Worm (Caenorhabditis elegans) whole organism, L1 larva: ENCODE measurements around the gene nhr-104.

Source experiments
- C16A3.4 ChIP-seq: fragments of 150-350 bp; optimal IDR thresholded peaks from 2 replicates; lab custom pipeline; 2014; ENCODE audit warnings: missing biosample characterization, missing genetic modification characterization
- C34B4.2 ChIP-seq: sonication (generic microtip); optimal IDR thresholded peaks from 2 replicates; lab custom pipeline; 2017; ENCODE audit warnings: mild to moderate bottlenecking, missing genetic modification characterization, missing compliant biosample characterization
- Y116A8C.19 ChIP-seq: sonication (generic microtip); optimal IDR thresholded peaks from 2 replicates; lab custom pipeline; 2016; ENCODE audit warnings: missing compliant biosample characterization, missing genetic modification characterization, borderline replicate concordance
- aha-1 ChIP-seq: fragments of 150-350 bp; optimal IDR thresholded peaks from 2 replicates; lab custom pipeline; 2014; ENCODE audit warnings: missing biosample characterization, missing genetic modification characterization
- blmp-1 ChIP-seq: fragments of 150-350 bp; optimal IDR thresholded peaks from 2 replicates; lab custom pipeline; 2014; ENCODE audit warnings: missing biosample characterization, missing genetic modification characterization
- ceh-63 ChIP-seq: fragments of 200-800 bp; sonication (Bioruptor generic); optimal IDR thresholded peaks from 2 replicates; lab custom pipeline; 2018; ENCODE audit warnings: mild to moderate bottlenecking, missing genetic modification characterization, missing compliant biosample characterization
- ceh-82 ChIP-seq, 3 experiments: fragments of 150-350 bp in 1 of 3; sonication (generic microtip) in 2 of 3; optimal IDR thresholded peaks; 2 replicates each; lab custom pipeline; 2014 to 2017; ENCODE audit warnings: missing biosample characterization in 3 of 3, missing genetic modification characterization in 3 of 3
- ces-1 ChIP-seq: fragments of 150-350 bp; optimal IDR thresholded peaks from 2 replicates; lab custom pipeline; 2014; ENCODE audit warnings: missing biosample characterization, missing genetic modification reagents, missing genetic modification characterization
- dsc-1 ChIP-seq: sonication (generic microtip); optimal IDR thresholded peaks from 2 replicates; lab custom pipeline; 2016; ENCODE audit warnings: mild to moderate bottlenecking, missing genetic modification characterization, missing compliant biosample characterization
- efl-3 ChIP-seq: fragments of 200-800 bp; sonication (Bioruptor generic); optimal IDR thresholded peaks from 2 replicates; lab custom pipeline; 2018; ENCODE audit warnings: mild to moderate bottlenecking, missing genetic modification characterization, missing compliant biosample characterization
- egl-13 ChIP-seq: sonication (generic microtip); optimal IDR thresholded peaks from 2 replicates; lab custom pipeline; 2016; ENCODE audit warnings: missing genotype, missing genetic modification reagents, missing genetic modification characterization, missing compliant biosample characterization
- egl-27 ChIP-seq, 2 experiments: fragments of 150-350 bp in 1 of 2; sonication (generic microtip); optimal IDR thresholded peaks; 3 replicates each; lab custom pipeline; 2017 to 2018; ENCODE audit warnings: missing biosample characterization in 2 of 2, missing genetic modification characterization in 2 of 2, missing genetic modification reagents in 2 of 2
- elt-2 ChIP-seq: sonication (generic microtip); optimal IDR thresholded peaks from 2 replicates; lab custom pipeline; 2016; ENCODE audit warnings: missing genetic modification characterization, mild to moderate bottlenecking, inconsistent platforms, missing compliant biosample characterization, missing genetic modification reagents
- fkh-10 ChIP-seq: sonication (generic microtip); optimal IDR thresholded peaks from 2 replicates; lab custom pipeline; 2017; ENCODE audit warnings: missing biosample characterization, missing genetic modification reagents, missing genetic modification characterization
- fkh-4 ChIP-seq: sonication (generic microtip); optimal IDR thresholded peaks from 2 replicates; lab custom pipeline; 2016; ENCODE audit warnings: missing compliant biosample characterization, missing genetic modification characterization, borderline replicate concordance
- fkh-8 ChIP-seq: sonication (generic microtip); optimal IDR thresholded peaks from 2 replicates; lab custom pipeline; 2016; ENCODE audit warnings: mild to moderate bottlenecking, missing genetic modification characterization, missing compliant biosample characterization
- fos-1 ChIP-seq: fragments of 150-350 bp; optimal IDR thresholded peaks from 2 replicates; lab custom pipeline; 2014; ENCODE audit warnings: missing biosample characterization, missing genetic modification characterization
- hlh-17 ChIP-seq: fragments of 200-800 bp; sonication (Bioruptor generic); optimal IDR thresholded peaks from 2 replicates; lab custom pipeline; 2018; ENCODE audit warnings: missing genetic modification characterization, mild to moderate bottlenecking, missing compliant biosample characterization, moderate library complexity, borderline replicate concordance
- hpl-2 ChIP-seq: fragments of 150-350 bp; optimal IDR thresholded peaks from 2 replicates; lab custom pipeline; 2014; ENCODE audit warnings: missing biosample characterization, missing genetic modification reagents, missing genetic modification characterization
- irx-1 ChIP-seq: sonication (generic microtip); optimal IDR thresholded peaks from 2 replicates; lab custom pipeline; 2016; ENCODE audit warnings: missing genetic modification characterization, missing compliant biosample characterization
- isw-1 ChIP-seq: fragments of 200-800 bp; sonication (Bioruptor generic); IDR thresholded peaks from 2 replicates; pipeline ENCODE4 v1.3.6; 2022; ENCODE audit warnings: missing genetic modification characterization, missing compliant biosample characterization
- jun-1 ChIP-seq: fragments of 150-350 bp; optimal IDR thresholded peaks from 2 replicates; lab custom pipeline; 2014; ENCODE audit warnings: missing biosample characterization, missing genetic modification reagents, missing genetic modification characterization
- lin-14 ChIP-seq: fragments of 200-800 bp; sonication (Bioruptor generic); optimal IDR thresholded peaks from 2 replicates; lab custom pipeline; 2018; ENCODE audit warnings: mild to moderate bottlenecking, missing genetic modification characterization, moderate library complexity, missing compliant biosample characterization
- lin-35 ChIP-seq, 2 experiments: fragments of 150-350 bp; optimal IDR thresholded peaks; 2 replicates each; lab custom pipeline; 2014; ENCODE audit warnings: missing biosample characterization in 2 of 2, missing genetic modification characterization in 2 of 2, missing genetic modification reagents in 2 of 2
- lin-39 ChIP-seq: fragments of 150-350 bp; optimal IDR thresholded peaks from 2 replicates; lab custom pipeline; 2014; ENCODE audit warnings: missing biosample characterization, missing genetic modification reagents, missing genetic modification characterization
- lsy-2 ChIP-seq, 2 experiments: fragments of 150-350 bp; optimal IDR thresholded peaks; 2 replicates each; lab custom pipeline; 2014; ENCODE audit warnings: missing biosample characterization in 2 of 2, missing genetic modification characterization in 2 of 2
- mef-2 ChIP-seq: fragments of 150-350 bp; optimal IDR thresholded peaks from 2 replicates; lab custom pipeline; 2014; ENCODE audit warnings: missing biosample characterization, missing genetic modification characterization
- nhr-11 ChIP-seq: fragments of 150-350 bp; optimal IDR thresholded peaks from 2 replicates; lab custom pipeline; 2014; ENCODE audit warnings: missing biosample characterization, missing genetic modification characterization
- nhr-12 ChIP-seq: sonication (generic microtip); optimal IDR thresholded peaks from 2 replicates; lab custom pipeline; 2017; ENCODE audit warnings: missing biosample characterization, missing genetic modification characterization
- nhr-20 ChIP-seq: sonication (generic microtip); optimal IDR thresholded peaks from 2 replicates; lab custom pipeline; 2016; ENCODE audit warnings: mild to moderate bottlenecking, missing genetic modification characterization, missing compliant biosample characterization
- nhr-237 ChIP-seq: fragments of 150-350 bp; optimal IDR thresholded peaks from 2 replicates; lab custom pipeline; 2014; ENCODE audit warnings: missing biosample characterization, missing genetic modification characterization
- nhr-28 ChIP-seq: fragments of 150-350 bp; optimal IDR thresholded peaks from 2 replicates; lab custom pipeline; 2014; ENCODE audit warnings: missing biosample characterization, missing genetic modification characterization
- nhr-76 ChIP-seq: sonication (generic microtip); optimal IDR thresholded peaks from 2 replicates; lab custom pipeline; 2017; ENCODE audit warnings: missing biosample characterization, missing genetic modification characterization
- nhr-77 ChIP-seq: fragments of 150-350 bp; optimal IDR thresholded peaks from 2 replicates; lab custom pipeline; 2014; ENCODE audit warnings: missing biosample characterization, missing genetic modification characterization
- nhr-84 ChIP-seq: sonication (generic microtip); optimal IDR thresholded peaks from 2 replicates; lab custom pipeline; 2017; ENCODE audit warnings: missing biosample characterization, missing genetic modification characterization
- nhr-85 ChIP-seq: sonication (generic microtip); peaks from one replicate; lab custom pipeline; 2016; ENCODE audit warnings: missing genetic modification characterization, inconsistent platforms, missing compliant biosample characterization
- nhr-90 ChIP-seq: sonication (generic microtip); optimal IDR thresholded peaks from 2 replicates; lab custom pipeline; 2016; ENCODE audit warnings: mild to moderate bottlenecking, missing genetic modification characterization, missing compliant biosample characterization; ENCODE audit not compliant: poor library complexity
- rnt-1 ChIP-seq: sonication (generic microtip); optimal IDR thresholded peaks from 2 replicates; lab custom pipeline; 2016; ENCODE audit warnings: mild to moderate bottlenecking, missing genetic modification characterization, moderate library complexity, missing compliant biosample characterization
- snpc-4 ChIP-seq: fragments of 150-350 bp; optimal IDR thresholded peaks from 2 replicates; lab custom pipeline; 2014; ENCODE audit warnings: missing biosample characterization, missing genetic modification characterization
- snu-23 ChIP-seq: sonication (generic microtip); optimal IDR thresholded peaks from 2 replicates; lab custom pipeline; 2016; ENCODE audit warnings: missing genetic modification characterization, missing compliant biosample characterization
- sox-4 ChIP-seq: sonication (generic microtip); optimal IDR thresholded peaks from 2 replicates; lab custom pipeline; 2016; ENCODE audit warnings: missing genetic modification characterization, missing compliant biosample characterization
- sptf-1 ChIP-seq: fragments of 150-350 bp; optimal IDR thresholded peaks from 2 replicates; lab custom pipeline; 2014; ENCODE audit warnings: missing biosample characterization, missing genetic modification characterization
- sup-37 ChIP-seq: fragments of 200-800 bp; sonication (Bioruptor generic); optimal IDR thresholded peaks from 2 replicates; lab custom pipeline; 2018; ENCODE audit warnings: mild to moderate bottlenecking, missing genetic modification characterization, missing compliant biosample characterization
- tbx-2 ChIP-seq: sonication (generic microtip); optimal IDR thresholded peaks from 2 replicates; lab custom pipeline; 2016; ENCODE audit warnings: missing genetic modification characterization, missing compliant biosample characterization
- unc-130 ChIP-seq: fragments of 150-350 bp; optimal IDR thresholded peaks from 2 replicates; lab custom pipeline; 2017; ENCODE audit warnings: missing biosample characterization, missing genetic modification characterization, inconsistent platforms
- unc-30 ChIP-seq: sonication (generic microtip); optimal IDR thresholded peaks from 2 replicates; lab custom pipeline; 2017; ENCODE audit warnings: missing biosample characterization, missing genetic modification characterization
- unc-62 ChIP-seq: fragments of 150-350 bp; optimal IDR thresholded peaks from 2 replicates; lab custom pipeline; 2014; ENCODE audit warnings: missing biosample characterization, missing genetic modification reagents, missing genetic modification characterization
- unc-86 ChIP-seq: sonication (generic microtip); optimal IDR thresholded peaks from 2 replicates; lab custom pipeline; 2016; ENCODE audit warnings: missing genetic modification characterization, missing compliant biosample characterization
- unc-98 ChIP-seq: fragments of 200-800 bp; sonication (Bioruptor generic); IDR thresholded peaks from 2 replicates; pipeline ENCODE4 v1.3.6; 2022; ENCODE audit warnings: missing genetic modification characterization, missing compliant biosample characterization
- vab-15 ChIP-seq: sonication (generic microtip); optimal IDR thresholded peaks from 2 replicates; lab custom pipeline; 2017; ENCODE audit warnings: missing genotype, mild to moderate bottlenecking, missing genetic modification characterization, missing compliant biosample characterization
- zag-1 ChIP-seq: fragments of 150-350 bp; optimal IDR thresholded peaks from 2 replicates; lab custom pipeline; 2014; ENCODE audit warnings: missing biosample characterization, missing genetic modification characterization
- ztf-11 ChIP-seq, 2 experiments: sonication (generic microtip); optimal IDR thresholded peaks; 2 replicates each; lab custom pipeline; 2016 to 2017; ENCODE audit warnings: missing genetic modification characterization in 2 of 2, missing biosample characterization in 1 of 2, missing compliant biosample characterization in 1 of 2
- ztf-4 ChIP-seq: fragments of 150-350 bp; optimal IDR thresholded peaks from 2 replicates; lab custom pipeline; 2014; ENCODE audit warnings: missing biosample characterization, missing genetic modification characterization

Gene nhr-104

DNA sequence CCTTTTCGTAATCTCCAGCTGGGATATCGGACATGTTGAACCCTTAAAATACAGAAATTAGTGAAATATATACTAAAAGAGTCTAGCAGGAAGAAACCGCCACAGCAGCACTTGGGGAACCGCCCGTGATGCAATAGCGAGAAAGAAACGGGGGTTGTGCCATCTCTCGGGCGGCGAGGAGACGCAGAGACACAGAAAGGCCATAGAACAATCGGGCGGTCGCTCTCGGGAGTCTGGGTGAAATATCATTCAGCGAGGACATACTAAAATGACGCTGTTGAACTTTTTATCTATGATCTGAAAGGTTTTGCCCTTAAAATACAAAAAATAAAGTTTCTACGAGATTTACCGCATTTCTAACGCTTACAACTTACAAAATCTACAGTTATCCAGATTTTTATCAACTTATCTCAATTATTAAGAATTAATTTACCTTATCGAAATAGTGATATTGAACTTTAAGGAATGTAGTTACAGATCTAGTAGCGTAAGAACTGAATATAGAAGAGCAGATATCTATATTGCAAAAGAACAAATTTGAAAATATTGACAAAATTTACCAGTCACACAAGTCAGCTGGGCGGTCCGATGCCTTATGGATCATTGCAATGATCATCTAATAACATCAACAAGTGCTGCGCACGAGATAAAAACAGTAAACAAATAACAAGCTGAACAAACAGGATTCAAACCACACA is 39.9 kb downstream of the nhr-104 start, which contains the start of gene cyc-2.1:
Gene cyc-2.1 (minus strand): TSS at position 605 of the 698 bp plus-strand sequence.
- no peak for TF ChIP-seq fkh-4 (tag; lab: Kevin White, UChicago)
- TF ChIP-seq fkh-10 (GFP tag; lab: Kevin White, UChicago) = no peak
- no peak for TF ChIP-seq sox-4 (tag; lab: Kevin White, UChicago)
- TF ChIP-seq snu-23 (GFP tag; lab: Kevin White, UChicago) = peak; percentile 70
- TF ChIP-seq vab-15 (tag; lab: Kevin White, UChicago) = no peak
- no peak for TF ChIP-seq ces-1 (GFP tag; lab: Kevin White, UChicago)
- no peak for TF ChIP-seq sptf-1 (tag; lab: Kevin White, UChicago)
- TF ChIP-seq nhr-76 (tag; lab: Kevin White, UChicago) = no peak
- peak; percentile 71 for TF ChIP-seq fkh-8 (tag; lab: Kevin White, UChicago)
- no peak for TF ChIP-seq mef-2 (tag; lab: Kevin White, UChicago)
- peak; percentile 37 for TF ChIP-seq nhr-90 (tag; lab: Kevin White, UChicago)
- TF ChIP-seq unc-62 = no peak
- peak; percentile 58 for TF ChIP-seq C16A3.4
- peak; percentile 28 for TF ChIP-seq elt-2 (tag; lab: Kevin White, UChicago)
- peak; percentile 45 for TF ChIP-seq snpc-4 (tag; lab: Kevin White, UChicago)
- TF ChIP-seq C34B4.2 (tag; lab: Kevin White, UChicago) = no peak
- peak; percentile 5 for TF ChIP-seq nhr-77 (tag; lab: Kevin White, UChicago)
- peak; percentile 6 for TF ChIP-seq egl-13 (tag; lab: Kevin White, UChicago)
- TF ChIP-seq jun-1 (tag; lab: Kevin White, UChicago) = no peak
- no peak for TF ChIP-seq ceh-63 (GFP tag; lab: Kevin White, UChicago)
- no peak for TF ChIP-seq unc-98
- TF ChIP-seq nhr-84 = no peak
- peak; percentile 58 for TF ChIP-seq tbx-2 (tag; lab: Kevin White, UChicago)
- no peak for TF ChIP-seq Y116A8C.19 (tag; lab: Kevin White, UChicago)
- peak; percentile 80 to 91 for TF ChIP-seq lsy-2 (tag; optimal IDR thresholded peaks at IDR 0.05; lab: Kevin White, UChicago)
- TF ChIP-seq unc-30 (tag; lab: Kevin White, UChicago) = no peak
- TF ChIP-seq zag-1 = no peak
- no peak for TF ChIP-seq ztf-11 (tag; optimal IDR thresholded peaks at IDR 0.05; lab: Kevin White, UChicago)
- no peak for TF ChIP-seq nhr-28
- TF ChIP-seq fos-1 = no peak
- no peak for TF ChIP-seq aha-1 (tag; lab: Kevin White, UChicago)
- peak; percentile 68 for TF ChIP-seq nhr-85 (tag; lab: Kevin White, UChicago)
- TF ChIP-seq irx-1 = no peak
- TF ChIP-seq isw-1 (GFP tag; lab: Robert Waterston, UW) = peak; percentile 38; the same call in 1 of the 2 replicates
- peak; percentile 59 for TF ChIP-seq rnt-1 (tag; lab: Kevin White, UChicago)
- no peak for TF ChIP-seq egl-27 (tag; optimal IDR thresholded peaks at IDR 0.05; lab: Kevin White, UChicago)
- TF ChIP-seq unc-130 (tag; lab: Kevin White, UChicago) = no peak
- no peak for TF ChIP-seq efl-3 (GFP tag; lab: Kevin White, UChicago)
- TF ChIP-seq nhr-237 = peak; percentile 34
- TF ChIP-seq nhr-11 (tag; lab: Kevin White, UChicago) = no peak
- TF ChIP-seq lin-35 (GFP tag; optimal IDR thresholded peaks at IDR 0.05; lab: Kevin White, UChicago) = peak; percentile 33 to 55
- TF ChIP-seq sup-37 = no peak
- no peak for TF ChIP-seq nhr-12 (tag; lab: Kevin White, UChicago)
- no peak for TF ChIP-seq hlh-17 (GFP tag; lab: Kevin White, UChicago)
- TF ChIP-seq nhr-20 = peak; percentile 80
- TF ChIP-seq ztf-4 (tag; lab: Kevin White, UChicago) = peak; percentile 22
- peak; percentile 30 for TF ChIP-seq unc-86 (tag; lab: Kevin White, UChicago)
- TF ChIP-seq blmp-1 (tag; lab: Kevin White, UChicago) = no peak
- peak; percentile 83 for TF ChIP-seq lin-14 (GFP tag; lab: Kevin White, UChicago)
- peak; percentile 26 for TF ChIP-seq hpl-2 (GFP tag; lab: Kevin White, UChicago)
- peak; percentile 21 for TF ChIP-seq dsc-1
- peak in 1 of 3 experiments; percentile 48 for TF ChIP-seq ceh-82 (tag; optimal IDR thresholded peaks at IDR 0.05; lab: Kevin White, UChicago)
- TF ChIP-seq lin-39 = no peak
